Fruit fly (Drosophila melanogaster) S2 (cell line): ENCODE measurements around the gene fabp.

Experiments
- CG8478 ChIP-seq: fragments of >200 bp; optimal IDR thresholded peaks from 2 replicates; lab custom pipeline; 2018
- CTCF ChIP-seq, 2 experiments: fragments of >200 bp; optimal IDR thresholded peaks; 2 replicates each; lab custom pipeline; 2018

DNA sequence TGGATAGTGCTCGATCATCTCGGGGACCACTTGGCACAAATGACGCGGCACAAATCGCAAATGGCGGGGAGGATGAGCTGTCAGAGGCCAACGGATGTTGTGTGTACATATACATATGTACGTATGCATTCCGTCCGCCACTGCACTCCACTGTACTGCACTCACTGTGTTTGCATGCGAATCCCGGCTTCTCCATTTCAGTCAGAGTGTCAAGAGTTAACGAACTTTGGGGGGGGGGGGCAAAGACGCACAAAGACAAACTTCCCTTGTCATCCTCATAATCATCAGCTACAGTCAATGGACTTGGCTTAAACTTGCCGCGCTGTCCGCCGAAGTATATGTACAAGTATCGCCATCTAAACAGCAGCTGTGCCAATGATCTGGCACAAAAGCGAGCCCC is 47.3 kb upstream of the fabp start:
- TF ChIP-seq CTCF (optimal IDR thresholded peaks at IDR 0.05; lab: Kevin White, UChicago) (no peak), CG8478 (lab: Kevin White, UChicago) (no peak)
